Fruit fly (Drosophila melanogaster): Measurements from ENCODE around the gene ZnT77C.

The ZnT77C gene

dm6 chr3L:20452813-20453682 lies 41.7 kb downstream of the ZnT77C start, which contains the start of gene CG5199:
Gene CG5199 (minus strand): TSS chr3L:20452864.
- TF ChIP-seq CG14655 (GFP tag; optimal IDR thresholded peaks at IDR 0.05): peak; percentile 47
- no peak for TF ChIP-seq fd96Ca (GFP tag; IDR thresholded peaks at IDR 0.05)
- no peak for TF ChIP-seq CG34367 (tag; optimal IDR thresholded peaks at IDR 0.05)
- no peak for TF ChIP-seq Ets98B (GFP tag; IDR thresholded peaks at IDR 0.05)
- TF ChIP-seq CG4496 (GFP tag; IDR thresholded peaks at IDR 0.05): 0 out of 3 replicates have a peak, but pooled peaks have one; percentile 35
- peak; percentile 64 for TF ChIP-seq CG8159 (tag; optimal IDR thresholded peaks at IDR 0.05)
- TF ChIP-seq Pif1A (GFP tag; optimal IDR thresholded peaks at IDR 0.05): no peak
- TF ChIP-seq CG9948 (tag; optimal IDR thresholded peaks at IDR 0.05): peak; percentile 43
- TF ChIP-seq gl (tag; optimal IDR thresholded peaks at IDR 0.05): no peak
- no peak for TF ChIP-seq EcR (GFP tag; optimal IDR thresholded peaks at IDR 0.05)
- peak; percentile 53 for TF ChIP-seq Snoo (tag; optimal IDR thresholded peaks at IDR 0.05)
- peak; percentile 29; the same call in 1 of the 2 replicates for TF ChIP-seq CG32121 (GFP tag; IDR thresholded peaks at IDR 0.05)
- TF ChIP-seq CG8301 (tag; optimal IDR thresholded peaks at IDR 0.05): no peak
- peak; percentile 14 for TF ChIP-seq Pif1B (GFP tag; optimal IDR thresholded peaks at IDR 0.05)
- no peak for TF ChIP-seq CG17806 (tag; optimal IDR thresholded peaks at IDR 0.05)
- peak; percentile 59 for TF ChIP-seq CG15710 (tag; optimal IDR thresholded peaks at IDR 0.05)
- no peak for TF ChIP-seq CG10348 (GFP tag; IDR thresholded peaks at IDR 0.05)
- TF ChIP-seq CG13204 (GFP tag; optimal IDR thresholded peaks at IDR 0.05): no peak
- TF ChIP-seq CG12605 (GFP tag; IDR thresholded peaks at IDR 0.05): no peak
- no peak for TF ChIP-seq D1 (tag; optimal IDR thresholded peaks at IDR 0.05)
- TF ChIP-seq rn (GFP tag; IDR thresholded peaks at IDR 0.05): no peak

dm6 chr3L:20448773-20449172 lies 45.9 kb downstream of the ZnT77C start:
- no peak for TF ChIP-seq CG12605 (GFP tag; IDR thresholded peaks at IDR 0.05)
- no peak for TF ChIP-seq CG17806 (tag; optimal IDR thresholded peaks at IDR 0.05)
- TF ChIP-seq D1 (tag; optimal IDR thresholded peaks at IDR 0.05): no peak
- no peak for TF ChIP-seq Pif1A (GFP tag; optimal IDR thresholded peaks at IDR 0.05)
- no peak for TF ChIP-seq CG4496 (GFP tag; IDR thresholded peaks at IDR 0.05)
- no peak for TF ChIP-seq CG34367 (tag; optimal IDR thresholded peaks at IDR 0.05)
- TF ChIP-seq Pif1B (GFP tag; optimal IDR thresholded peaks at IDR 0.05): no peak
- no peak for TF ChIP-seq CG9948 (tag; optimal IDR thresholded peaks at IDR 0.05)
- no peak for TF ChIP-seq CG10348 (GFP tag; IDR thresholded peaks at IDR 0.05)
- TF ChIP-seq rn (GFP tag; IDR thresholded peaks at IDR 0.05): no peak
- no peak for TF ChIP-seq fd96Ca (GFP tag; IDR thresholded peaks at IDR 0.05)
- no peak for TF ChIP-seq CG13204 (GFP tag; optimal IDR thresholded peaks at IDR 0.05)

- TF ChIP-seq Snoo (tag; optimal IDR thresholded peaks at IDR 0.05): peak; percentile 54
- no peak for TF ChIP-seq CG12605 (GFP tag; IDR thresholded peaks at IDR 0.05)
- peak; percentile 12 for TF ChIP-seq CG8159 (tag; optimal IDR thresholded peaks at IDR 0.05)
- TF ChIP-seq CG4496 (GFP tag; IDR thresholded peaks at IDR 0.05): no peak
- peak; percentile 36 for TF ChIP-seq Pif1B (GFP tag; optimal IDR thresholded peaks at IDR 0.05)
Observed at dm6 chr3L:20447957-20448356, 46.8 kb downstream of the ZnT77C start.

DNA sequence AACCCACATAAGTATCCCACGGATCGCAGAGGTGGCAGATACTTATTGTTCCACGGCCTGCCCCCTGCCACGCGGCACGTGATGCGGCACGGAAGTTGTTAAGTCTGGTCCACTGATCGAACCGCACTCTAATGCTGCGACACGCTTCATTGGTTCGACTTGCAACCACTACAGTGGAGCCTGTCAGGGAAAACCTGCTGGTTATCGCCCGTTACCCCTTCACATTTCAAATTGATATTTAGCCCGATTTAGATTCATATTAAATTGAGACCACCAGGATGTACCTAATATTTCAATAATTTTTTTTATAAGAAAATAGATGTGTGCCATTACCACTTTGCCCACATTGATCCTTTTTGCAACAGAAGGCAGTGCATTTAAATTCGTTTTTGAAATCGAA lies 47.4 kb downstream of the ZnT77C start:
- peak; percentile 41; the same call in 1 of the 3 replicates for TF ChIP-seq CG4496 (GFP tag; IDR thresholded peaks at IDR 0.05)
- TF ChIP-seq fd96Ca (GFP tag; IDR thresholded peaks at IDR 0.05): no peak
- TF ChIP-seq CG8301 (tag; optimal IDR thresholded peaks at IDR 0.05): peak; percentile 20
- TF ChIP-seq CG14655 (GFP tag; optimal IDR thresholded peaks at IDR 0.05): peak; percentile 44
- TF ChIP-seq CG13204 (GFP tag; optimal IDR thresholded peaks at IDR 0.05): no peak

DNA sequence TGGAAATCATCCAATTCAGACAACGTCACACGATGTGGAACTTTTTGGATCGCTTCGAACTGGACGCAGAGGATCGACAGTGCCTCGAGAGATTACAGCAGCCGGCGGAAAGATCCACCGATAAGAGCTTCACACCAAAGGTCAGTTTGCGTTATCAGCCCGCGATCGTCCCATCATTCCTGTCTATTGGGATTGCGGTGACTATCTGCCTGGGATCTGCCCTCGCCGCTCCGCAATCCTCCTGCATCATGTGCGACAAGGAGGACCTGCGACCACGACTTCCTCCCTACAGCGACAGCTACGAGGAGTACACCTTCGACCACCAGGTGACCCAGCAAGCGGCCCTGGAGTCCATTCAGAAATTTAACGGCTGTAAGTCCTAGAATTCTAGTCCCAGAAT lies 48.7 kb downstream of the ZnT77C start:
- no peak for TF ChIP-seq gl (tag; optimal IDR thresholded peaks at IDR 0.05)
- no peak for TF ChIP-seq CG4496 (GFP tag; IDR thresholded peaks at IDR 0.05)
- no peak for TF ChIP-seq Snoo (tag; optimal IDR thresholded peaks at IDR 0.05)
- TF ChIP-seq CG10348 (GFP tag; IDR thresholded peaks at IDR 0.05): no peak
- TF ChIP-seq D1 (tag; optimal IDR thresholded peaks at IDR 0.05): no peak
- TF ChIP-seq rn (GFP tag; IDR thresholded peaks at IDR 0.05): no peak
- no peak for TF ChIP-seq fd96Ca (GFP tag; IDR thresholded peaks at IDR 0.05)
- TF ChIP-seq CG13204 (GFP tag; optimal IDR thresholded peaks at IDR 0.05): no peak
- TF ChIP-seq Ets98B (GFP tag; IDR thresholded peaks at IDR 0.05): no peak
- TF ChIP-seq CG32121 (GFP tag; IDR thresholded peaks at IDR 0.05): no peak
- TF ChIP-seq CG14655 (GFP tag; optimal IDR thresholded peaks at IDR 0.05): no peak

DNA sequence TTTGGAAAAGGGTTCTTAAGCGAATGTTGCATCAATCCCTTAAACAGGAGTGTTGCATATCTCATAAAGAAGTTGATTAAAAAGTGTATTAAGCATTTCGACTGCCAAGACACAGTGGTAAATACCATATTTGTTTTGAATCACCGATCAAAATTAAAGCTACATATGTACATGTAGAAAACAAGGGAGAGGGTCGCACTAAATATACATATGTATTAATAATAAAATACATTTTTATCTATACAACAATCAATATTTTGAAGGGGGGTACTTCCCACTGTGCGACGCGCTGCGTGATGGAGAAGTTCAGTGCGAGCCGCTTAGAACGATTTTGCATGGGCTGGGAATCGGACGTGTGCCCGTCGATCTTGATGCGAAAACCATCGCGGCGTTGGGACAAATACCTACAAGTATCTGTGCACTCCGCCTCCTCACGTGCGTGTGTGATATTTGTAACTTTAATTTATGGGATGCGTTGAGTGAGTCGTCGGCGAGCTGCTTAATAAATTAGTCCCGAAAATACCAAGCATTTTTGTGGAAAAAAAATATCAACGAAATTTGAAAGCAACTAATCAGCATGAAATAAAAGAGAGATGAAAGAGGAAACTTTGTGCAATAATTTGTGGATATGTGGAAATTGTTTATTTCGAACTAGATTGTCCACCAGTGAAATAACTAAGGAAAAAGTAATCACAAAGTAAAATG lies 49.8 kb downstream of the ZnT77C start:
- peak; percentile 80 for TF ChIP-seq rn (GFP tag; IDR thresholded peaks at IDR 0.05)
- peak; percentile 91 for TF ChIP-seq Ets98B (GFP tag; IDR thresholded peaks at IDR 0.05)
- TF ChIP-seq gl (tag; optimal IDR thresholded peaks at IDR 0.05): peak; percentile 76
- TF ChIP-seq Pif1B (GFP tag; optimal IDR thresholded peaks at IDR 0.05): peak; percentile 92
- peak; percentile 85 for TF ChIP-seq CG9948 (tag; optimal IDR thresholded peaks at IDR 0.05)
- peak; percentile 86 for TF ChIP-seq CG8159 (tag; optimal IDR thresholded peaks at IDR 0.05)
- peak; percentile 88 for TF ChIP-seq Pif1A (GFP tag; optimal IDR thresholded peaks at IDR 0.05)
- peak; percentile 86 for TF ChIP-seq fd96Ca (GFP tag; IDR thresholded peaks at IDR 0.05)
- TF ChIP-seq CG34367 (tag; optimal IDR thresholded peaks at IDR 0.05): peak; percentile 83
- TF ChIP-seq CG4496 (GFP tag; IDR thresholded peaks at IDR 0.05): peak; percentile 95
- TF ChIP-seq CG10348 (GFP tag; IDR thresholded peaks at IDR 0.05): no peak
- peak; percentile 91 for TF ChIP-seq CG12605 (GFP tag; IDR thresholded peaks at IDR 0.05)
- no peak for TF ChIP-seq EcR (GFP tag; optimal IDR thresholded peaks at IDR 0.05)
- peak; percentile 80 for TF ChIP-seq CG15710 (tag; optimal IDR thresholded peaks at IDR 0.05)
- peak; percentile 88 for TF ChIP-seq CG17806 (tag; optimal IDR thresholded peaks at IDR 0.05)
- peak; percentile 85 for TF ChIP-seq CG8301 (tag; optimal IDR thresholded peaks at IDR 0.05)
- no peak for TF ChIP-seq CG13204 (GFP tag; optimal IDR thresholded peaks at IDR 0.05)
- TF ChIP-seq D1 (tag; optimal IDR thresholded peaks at IDR 0.05): peak; percentile 65
- TF ChIP-seq CG32121 (GFP tag; IDR thresholded peaks at IDR 0.05): peak; percentile 85
- peak; percentile 86 for TF ChIP-seq CG14655 (GFP tag; optimal IDR thresholded peaks at IDR 0.05)
- peak; percentile 91 for TF ChIP-seq Snoo (tag; optimal IDR thresholded peaks at IDR 0.05)
